Worm (Caenorhabditis elegans) whole organism, L4 larva: Measurements from ENCODE around the gene gsy-1.

Experiments used
- aly-2 ChIP-seq: sonication (generic microtip); optimal IDR thresholded peaks from 2 replicates; lab custom pipeline; 2018; ENCODE audit warnings: missing biosample characterization, missing genetic modification characterization
- ama-1 ChIP-seq: fragments of 150-350 bp; optimal IDR thresholded peaks from 2 replicates; lab custom pipeline; 2014; ENCODE audit warnings: inconsistent platforms, mixed read lengths
- lin-13 ChIP-seq: fragments of 150-350 bp; optimal IDR thresholded peaks from 2 replicates; lab custom pipeline; 2014; ENCODE audit warnings: missing biosample characterization, missing genetic modification reagents, missing genetic modification characterization
- lir-3 ChIP-seq: sonication (generic microtip); optimal IDR thresholded peaks from 2 replicates; lab custom pipeline; 2016; ENCODE audit warnings: mild to moderate bottlenecking, missing genetic modification characterization, missing compliant biosample characterization
- mdl-1 ChIP-seq, 2 experiments: fragments of 150-350 bp in 1 of 2; sonication (generic microtip) in 1 of 2; optimal IDR thresholded peaks; 2 replicates each; lab custom pipeline; 2014 to 2017; ENCODE audit warnings: missing biosample characterization in 2 of 2, missing genetic modification characterization in 2 of 2
- mes-2 ChIP-seq: sonication (generic microtip); optimal IDR thresholded peaks from 2 replicates; lab custom pipeline; 2016; ENCODE audit warnings: missing genotype, mild to moderate bottlenecking, missing genetic modification characterization, missing compliant biosample characterization; ENCODE audit not compliant: poor library complexity, severe bottlenecking
- snpc-4 ChIP-seq: fragments of 150-350 bp; optimal IDR thresholded peaks from 2 replicates; lab custom pipeline; 2014; ENCODE audit warnings: missing biosample characterization, missing genetic modification characterization
- unc-130 ChIP-seq: sonication (generic microtip); optimal IDR thresholded peaks from 2 replicates; lab custom pipeline; 2016; ENCODE audit warnings: missing genetic modification reagents, missing genetic modification characterization, missing compliant biosample characterization
- unc-62 ChIP-seq, 3 experiments: fragments of 150-350 bp in 1 of 3; sonication (generic microtip); optimal IDR thresholded peaks in 2 of 3; peaks in 1 of 3; 1 replicate in 1 of 3; 2 replicates in 2 of 3; lab custom pipeline; 2014 to 2017; ENCODE audit warnings: missing biosample characterization in 3 of 3, missing genetic modification characterization in 3 of 3, missing genetic modification reagents in 3 of 3, missing genotype in 1 of 3

- TF ChIP-seq unc-62 (GFP tag; optimal IDR thresholded peaks at IDR 0.05 in 1 of 2; lab: Kevin White, UChicago) (no peak), unc-62 (tag; optimal IDR thresholded peaks at IDR 0.05; lab: Kevin White, UChicago) (no peak), mdl-1 (tag; optimal IDR thresholded peaks at IDR 0.05; lab: Kevin White, UChicago) (no peak), snpc-4 (tag; lab: Kevin White, UChicago) (no peak), ama-1 (lab: Kevin White, UChicago) (no peak), unc-130 (GFP tag; lab: Kevin White, UChicago) (no peak), aly-2 (tag; lab: Kevin White, UChicago) (no peak), lin-13 (no peak), lir-3 (tag; lab: Kevin White, UChicago) (no peak), mes-2 (no peak)
Observed at ce11 chrII:12819979-12820378, 57.9 kb downstream of the gsy-1 start.
